Fruit fly (Drosophila melanogaster) whole organism, wandering third instar larva: ENCODE measurements around the gene Stip1.

ENCODE experiments used
- psq ChIP-seq: fragments of 200-800 bp; sonication (Bioruptor generic); optimal IDR thresholded peaks from 3 replicates; lab custom pipeline; 2017; ENCODE audit warnings: missing biosample characterization, mild to moderate bottlenecking, missing genetic modification characterization, moderate library complexity
- usp ChIP-seq: fragments of >200 bp; optimal IDR thresholded peaks from 2 replicates; lab custom pipeline; 2017; ENCODE audit warnings: missing biosample characterization, missing genetic modification characterization
- woc ChIP-seq: sonication (Bioruptor generic); optimal IDR thresholded peaks from 2 replicates; lab custom pipeline; 2016; ENCODE audit warnings: missing biosample characterization, mild to moderate bottlenecking, missing genetic modification characterization

dm6 chr2L:329661-330060, 34.7 kb downstream of the Stip1 start, which contains the start of gene CG43755:
- TF ChIP-seq woc (GFP tag; lab: Kevin White, UChicago) (no peak), usp (GFP tag; lab: Kevin White, UChicago) (no peak), psq (GFP tag; lab: Kevin White, UChicago) (no peak)
